Worm (Caenorhabditis elegans) whole organism, L4/young adult: Measurements from ENCODE around the gene K09E2.1.

Experiments
- dao-5 ChIP-seq: sonication (generic microtip); optimal IDR thresholded peaks from 2 replicates; lab custom pipeline; 2016; ENCODE audit warnings: missing genotype, missing genetic modification characterization, moderate library complexity, missing compliant biosample characterization
- him-1 ChIP-seq: sonication (generic microtip); optimal IDR thresholded peaks from 2 replicates; lab custom pipeline; 2016; ENCODE audit warnings: missing genotype, missing genetic modification reagents, missing genetic modification characterization, missing compliant biosample characterization

DNA sequence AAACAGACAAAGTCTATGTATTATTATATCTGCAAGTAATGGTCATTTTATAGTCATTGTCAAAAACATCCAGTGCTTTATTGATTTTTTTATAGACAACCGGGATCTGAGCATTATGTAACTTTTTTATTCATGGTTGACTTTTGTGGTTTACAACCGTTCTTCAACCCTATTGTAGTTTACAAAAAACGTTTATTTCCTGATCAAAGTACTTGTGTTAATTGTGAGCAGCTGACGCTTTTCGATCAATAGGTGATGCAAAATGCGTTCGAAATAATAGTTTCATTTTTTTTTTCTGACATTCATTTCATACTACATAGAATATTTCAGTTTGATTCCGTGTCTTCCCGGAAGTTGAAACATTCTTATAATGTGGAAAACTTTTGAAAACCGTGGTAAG, 8.9 kb upstream of the K09E2.1 start, which contains the start of the genes K09E2.2 and K09E2.3:
- TF ChIP-seq him-1 (tag; lab: Kevin White, UChicago) (no peak), dao-5 (tag; lab: Kevin White, UChicago) (no peak)
